Fruit fly (Drosophila melanogaster) whole organism, wandering third instar larva: ENCODE results near the gene PEK.

Experiments
- CrebA ChIP-seq: fragments of 200-800 bp; sonication (Bioruptor generic); optimal IDR thresholded peaks from 2 replicates; lab custom pipeline; 2016; ENCODE audit warnings: missing biosample characterization, mild to moderate bottlenecking, missing genetic modification characterization, borderline replicate concordance
- Dfd ChIP-seq: fragments of >200 bp; optimal IDR thresholded peaks from 2 replicates; lab custom pipeline; 2017; ENCODE audit warnings: missing biosample characterization, missing genetic modification characterization
- Dif ChIP-seq: fragments of 200-275, 200-300 bp; sonication (Bioruptor generic); optimal IDR thresholded peaks from 2 replicates; lab custom pipeline; 2018; ENCODE audit warnings: missing biosample characterization, missing genetic modification characterization; ENCODE audit not compliant: partially characterized antibody
- HLH106 ChIP-seq: fragments of 200-800 bp; optimal IDR thresholded peaks from 3 replicates; lab custom pipeline; 2019; ENCODE audit warnings: missing biosample characterization, mild to moderate bottlenecking, missing genetic modification characterization, moderate library complexity
- Hr83 ChIP-seq: fragments of 200-300 bp; sonication (Bioruptor generic); optimal IDR thresholded peaks from 2 replicates; lab custom pipeline; 2016; ENCODE audit warnings: missing biosample characterization, mild to moderate bottlenecking, missing genetic modification characterization, moderate library complexity; ENCODE audit not compliant: poor library complexity, severe bottlenecking
- N ChIP-seq: fragments of >200 bp; optimal IDR thresholded peaks from 2 replicates; lab custom pipeline; 2018; ENCODE audit warnings: missing biosample characterization, missing external identifiers, missing genetic modification characterization
- OdsH ChIP-seq: fragments of 200-800 bp; sonication (Bioruptor generic); optimal IDR thresholded peaks from 2 replicates; lab custom pipeline; 2016; ENCODE audit warnings: missing biosample characterization, mild to moderate bottlenecking, missing genetic modification characterization
- Rel ChIP-seq, 2 experiments: fragments of 200-800 bp; sonication (Bioruptor generic) in 1 of 2; optimal IDR thresholded peaks; 2 replicates in 1 of 2; 3 replicates in 1 of 2; lab custom pipeline; 2016 to 2019; ENCODE audit warnings: mild to moderate bottlenecking in 2 of 2, missing biosample characterization in 2 of 2, missing genetic modification characterization in 2 of 2, moderate library complexity in 1 of 2
- ey ChIP-seq: fragments of 200-800 bp; sonication (Bioruptor generic); optimal IDR thresholded peaks from 2 replicates; lab custom pipeline; 2016; ENCODE audit warnings: missing biosample characterization, missing genetic modification characterization
- h ChIP-seq: fragments of 200-800 bp; sonication (Bioruptor generic); optimal IDR thresholded peaks from 3 replicates; lab custom pipeline; 2016; ENCODE audit warnings: missing biosample characterization, mild to moderate bottlenecking, missing genetic modification characterization
- pan ChIP-seq: fragments of >200 bp; optimal IDR thresholded peaks from 2 replicates; lab custom pipeline; 2017
- psq ChIP-seq: fragments of 200-800 bp; sonication (Bioruptor generic); optimal IDR thresholded peaks from 3 replicates; lab custom pipeline; 2017; ENCODE audit warnings: missing biosample characterization, mild to moderate bottlenecking, missing genetic modification characterization, moderate library complexity
- tai ChIP-seq: sonication (Bioruptor generic); optimal IDR thresholded peaks from 2 replicates; lab custom pipeline; 2016; ENCODE audit warnings: missing biosample characterization, missing genetic modification characterization

- no peak for TF ChIP-seq psq (GFP tag; lab: Kevin White, UChicago)
- TF ChIP-seq pan (lab: Kevin White, UChicago): no peak
- TF ChIP-seq N: no peak
- no peak for TF ChIP-seq h (GFP tag; lab: Kevin White, UChicago)
- no peak for TF ChIP-seq Rel (GFP tag; optimal IDR thresholded peaks at IDR 0.05; lab: Kevin White, UChicago)
- TF ChIP-seq Rel (tag; optimal IDR thresholded peaks at IDR 0.05; lab: Kevin White, UChicago): peak; percentile 90
- TF ChIP-seq CrebA (GFP tag; lab: Kevin White, UChicago): no peak
- no peak for TF ChIP-seq Hr83
- no peak for TF ChIP-seq OdsH
- no peak for TF ChIP-seq Dif (GFP tag; lab: Kevin White, UChicago)
- no peak for TF ChIP-seq ey (GFP tag; lab: Kevin White, UChicago)
- no peak for TF ChIP-seq Dfd (GFP tag; lab: Kevin White, UChicago)
- no peak for TF ChIP-seq HLH106
- no peak for TF ChIP-seq tai (GFP tag; lab: Kevin White, UChicago)
These were observed 38.1 kb upstream of the PEK start, which contains the start of gene NKCC for dm6 chr3R:5502646-5503045.
